Fruit fly (Drosophila melanogaster) whole organism, embryonic: ENCODE data around the gene Pxd.

Source experiments
- B-H1 ChIP-seq: fragments of 200-800 bp; sonication (Bioruptor generic); IDR thresholded peaks from 3 replicates; pipeline ENCODE4 v1.3.6; 2022; ENCODE audit warnings: missing biosample characterization, missing genetic modification characterization
- CG10959 ChIP-seq: fragments of 200-800 bp; sonication (Bioruptor generic); IDR thresholded peaks from 2 replicates; pipeline ENCODE4 v1.3.6; 2022; ENCODE audit warnings: missing biosample characterization, missing genetic modification characterization
- CG10979 ChIP-seq: fragments of 200-800 bp; sonication (Bioruptor generic); optimal IDR thresholded peaks from 2 replicates; lab custom pipeline; 2018; ENCODE audit warnings: missing biosample characterization, mild to moderate bottlenecking, missing genetic modification characterization, moderate library complexity
- CG11085 ChIP-seq: fragments of 200-800 bp; sonication (Bioruptor generic); IDR thresholded peaks from 2 replicates; pipeline ENCODE4 v1.3.6; 2022; ENCODE audit warnings: missing biosample characterization, missing genetic modification characterization
- CG1233 ChIP-seq: fragments of 200-800 bp; sonication (Bioruptor generic); optimal IDR thresholded peaks from 4 replicates; lab custom pipeline; 2018; ENCODE audit warnings: missing biosample characterization, mild to moderate bottlenecking, missing genetic modification characterization
- CG13296 ChIP-seq: fragments of 200-800 bp; sonication (Bioruptor generic); optimal IDR thresholded peaks from 3 replicates; lab custom pipeline; 2018; ENCODE audit warnings: missing biosample characterization, mild to moderate bottlenecking, missing genetic modification characterization
- CG14710 ChIP-seq: fragments of 200-800 bp; sonication (Bioruptor generic); optimal IDR thresholded peaks from 3 replicates; lab custom pipeline; 2019; ENCODE audit warnings: missing biosample characterization, mild to moderate bottlenecking, missing genetic modification characterization, moderate library complexity
- CG15011 ChIP-seq: fragments of 200-800 bp; sonication (Bioruptor generic); optimal IDR thresholded peaks from 3 replicates; lab custom pipeline; 2018; ENCODE audit warnings: missing biosample characterization, mild to moderate bottlenecking, missing genetic modification characterization
- CG15514 ChIP-seq: fragments of 200-800 bp; sonication (Bioruptor generic); optimal IDR thresholded peaks from 3 replicates; lab custom pipeline; 2017; ENCODE audit warnings: missing biosample characterization, missing genetic modification characterization, mild to moderate bottlenecking, moderate library complexity, missing genetic modification reagents
- CG15696 ChIP-seq: fragments of 200-800 bp; sonication (Bioruptor generic); optimal IDR thresholded peaks from 2 replicates; lab custom pipeline; 2019; ENCODE audit warnings: missing biosample characterization, mild to moderate bottlenecking, missing genetic modification characterization, moderate library complexity
- CG17385 ChIP-seq: fragments of 200-800 bp; sonication (Bioruptor generic); optimal IDR thresholded peaks from 3 replicates; lab custom pipeline; 2018; ENCODE audit warnings: missing biosample characterization, mild to moderate bottlenecking, missing genetic modification characterization
- CG18476 ChIP-seq: fragments of 200-800 bp; sonication (Bioruptor generic); optimal IDR thresholded peaks from 2 replicates; lab custom pipeline; 2016; ENCODE audit warnings: missing biosample characterization, mild to moderate bottlenecking, missing genetic modification characterization
- CG2889 ChIP-seq: fragments of 200-800 bp; sonication (Bioruptor generic); IDR thresholded peaks from 3 replicates; pipeline ENCODE4 v1.3.6; 2022; ENCODE audit warnings: missing biosample characterization, missing genetic modification characterization
- CG3163 ChIP-seq: fragments of 200-800 bp; sonication (Bioruptor generic); optimal IDR thresholded peaks from 3 replicates; lab custom pipeline; 2016; ENCODE audit warnings: missing biosample characterization, missing genetic modification characterization
- CG32772 ChIP-seq: fragments of 200-800 bp; sonication (Bioruptor generic); IDR thresholded peaks from 2 replicates; pipeline ENCODE4 v1.3.6; 2022; ENCODE audit warnings: missing biosample characterization, missing genetic modification characterization
- CG33557 ChIP-seq: fragments of 200-800 bp; sonication (Bioruptor generic); optimal IDR thresholded peaks from 2 replicates; lab custom pipeline; 2019; ENCODE audit warnings: missing biosample characterization, mild to moderate bottlenecking, missing genetic modification characterization, moderate library complexity
- CG5245 ChIP-seq: fragments of 200-800 bp; sonication (Bioruptor generic); optimal IDR thresholded peaks from 3 replicates; lab custom pipeline; 2016; ENCODE audit warnings: missing biosample characterization, missing genetic modification characterization
- CG7987 ChIP-seq: fragments of 200-800 bp; sonication (Bioruptor generic); optimal IDR thresholded peaks from 2 replicates; lab custom pipeline; 2018; ENCODE audit warnings: missing biosample characterization, mild to moderate bottlenecking, missing genetic modification characterization, moderate library complexity
- CG9609 ChIP-seq: fragments of 200-800 bp; sonication (Bioruptor generic); optimal IDR thresholded peaks from 3 replicates; lab custom pipeline; 2016; ENCODE audit warnings: missing biosample characterization, missing genetic modification characterization
- CHES-1-like ChIP-seq: fragments of 200-800 bp; sonication (Bioruptor generic); optimal IDR thresholded peaks from 2 replicates; lab custom pipeline; 2016; ENCODE audit warnings: missing biosample characterization, missing genetic modification characterization
- Dad ChIP-seq: fragments of 200-800 bp; sonication (Bioruptor generic); optimal IDR thresholded peaks from 3 replicates; lab custom pipeline; 2016; ENCODE audit warnings: missing biosample characterization, missing genetic modification characterization
- Doc3 ChIP-seq: fragments of 200-800 bp; sonication (Bioruptor generic); IDR thresholded peaks from 3 replicates; pipeline ENCODE4 v1.3.6; 2022; ENCODE audit warnings: missing biosample characterization, missing genetic modification characterization; ENCODE audit not compliant: partially characterized antibody
- ERR ChIP-seq: fragments of 200-800 bp; sonication (Bioruptor generic); optimal IDR thresholded peaks from 2 replicates; lab custom pipeline; 2016; ENCODE audit warnings: missing biosample characterization, missing genetic modification characterization
- Fer2 ChIP-seq: fragments of 200-800 bp; sonication (Bioruptor generic); optimal IDR thresholded peaks from 2 replicates; lab custom pipeline; 2018; ENCODE audit warnings: missing biosample characterization, mild to moderate bottlenecking, missing genetic modification characterization, moderate library complexity
- Max ChIP-seq: fragments of 200-800 bp; sonication (Bioruptor generic); optimal IDR thresholded peaks from 2 replicates; lab custom pipeline; 2016; ENCODE audit warnings: missing biosample characterization, mild to moderate bottlenecking, missing genetic modification characterization
- NfI ChIP-seq: fragments of 200-800 bp; sonication (Bioruptor generic); optimal IDR thresholded peaks from 3 replicates; lab custom pipeline; 2018; ENCODE audit warnings: missing biosample characterization, mild to moderate bottlenecking, missing genetic modification characterization, moderate library complexity
- Pdp1 ChIP-seq, 2 experiments: fragments of 200-800 bp; sonication (Bioruptor generic); optimal IDR thresholded peaks; 3 replicates each; lab custom pipeline; 2016; ENCODE audit warnings: missing biosample characterization in 2 of 2, missing genetic modification characterization in 2 of 2, mild to moderate bottlenecking in 1 of 2, moderate library complexity in 1 of 2
- TFAM ChIP-seq: fragments of 200-800 bp; sonication (Bioruptor generic); optimal IDR thresholded peaks from 2 replicates; lab custom pipeline; 2017; ENCODE audit warnings: missing biosample characterization, missing genetic modification characterization, inconsistent platforms
- Taf1 ChIP-seq: fragments of 200-800 bp; sonication (Bioruptor generic); IDR thresholded peaks from 2 replicates; pipeline ENCODE4 v1.3.6; 2022; ENCODE audit warnings: missing biosample characterization, missing genetic modification characterization
- abd-A ChIP-seq: fragments of 200-800 bp; sonication (Bioruptor generic); optimal IDR thresholded peaks from 3 replicates; lab custom pipeline; 2019; ENCODE audit warnings: missing biosample characterization, mild to moderate bottlenecking, missing genetic modification characterization, moderate library complexity
- ara ChIP-seq: fragments of 200-800 bp; sonication (Bioruptor generic); IDR thresholded peaks from 2 replicates; pipeline ENCODE4 v1.3.6; 2022; ENCODE audit warnings: missing biosample characterization, missing genetic modification characterization
- ato ChIP-seq: fragments of 200-800 bp; sonication (Bioruptor generic); IDR thresholded peaks from 2 replicates; pipeline ENCODE4 v1.3.6; 2022; ENCODE audit warnings: missing biosample characterization, missing genetic modification characterization; ENCODE audit not compliant: partially characterized antibody
- az2 ChIP-seq: fragments of 200-800 bp; sonication (Bioruptor generic); optimal IDR thresholded peaks from 3 replicates; lab custom pipeline; 2016; ENCODE audit warnings: missing biosample characterization, missing genetic modification characterization
- bsh ChIP-seq, 2 experiments: fragments of 200-800 bp; sonication (Bioruptor generic); optimal IDR thresholded peaks; 2 replicates each; lab custom pipeline; 2017 to 2018; ENCODE audit warnings: mild to moderate bottlenecking in 2 of 2, missing biosample characterization in 2 of 2, missing genetic modification characterization in 2 of 2, moderate library complexity in 1 of 2
- cad ChIP-seq: fragments of >200 bp; optimal IDR thresholded peaks from 2 replicates; lab custom pipeline; 2017; ENCODE audit warnings: missing biosample characterization, missing genetic modification characterization
- crc ChIP-seq: fragments of 200-800 bp; sonication (Bioruptor generic); optimal IDR thresholded peaks from 2 replicates; lab custom pipeline; 2016; ENCODE audit warnings: missing biosample characterization, missing genetic modification characterization
- cwo ChIP-seq: fragments of 200-800 bp; sonication (Bioruptor generic); optimal IDR thresholded peaks from 3 replicates; lab custom pipeline; 2017; ENCODE audit warnings: missing biosample characterization, missing genetic modification characterization, mild to moderate bottlenecking, moderate library complexity, missing genetic modification reagents
- exex ChIP-seq: fragments of 200-800 bp; sonication (Bioruptor generic); optimal IDR thresholded peaks from 4 replicates; lab custom pipeline; 2018; ENCODE audit warnings: missing biosample characterization, mild to moderate bottlenecking, missing genetic modification characterization, moderate library complexity
- grau ChIP-seq: fragments of 200-800 bp; optimal IDR thresholded peaks from 3 replicates; lab custom pipeline; 2019; ENCODE audit warnings: missing biosample characterization, mild to moderate bottlenecking, missing genetic modification characterization, moderate library complexity
- her ChIP-seq: fragments of 200-800 bp; sonication (Bioruptor generic); optimal IDR thresholded peaks from 2 replicates; lab custom pipeline; 2016; ENCODE audit warnings: missing biosample characterization, missing genetic modification characterization
- lab ChIP-seq: fragments of 200-800 bp; sonication (Bioruptor generic); optimal IDR thresholded peaks from 3 replicates; lab custom pipeline; 2017; ENCODE audit warnings: missing biosample characterization, missing genetic modification characterization, mild to moderate bottlenecking, moderate library complexity, missing genetic modification reagents
- lilli ChIP-seq: fragments of 200-800 bp; sonication (Bioruptor generic); optimal IDR thresholded peaks from 3 replicates; lab custom pipeline; 2016; ENCODE audit warnings: missing biosample characterization, missing genetic modification characterization
- lov ChIP-seq, 2 experiments: fragments of 200-800 bp in 1 of 2; fragments of >200 bp in 1 of 2; sonication (Bioruptor generic) in 1 of 2; IDR thresholded peaks in 1 of 2; optimal IDR thresholded peaks in 1 of 2; 2 replicates in 1 of 2; 3 replicates in 1 of 2; pipeline versions ENCODE4 v1.3.6 to Lab custom; 2017 to 2022; ENCODE audit warnings: missing biosample characterization in 1 of 2, missing genetic modification characterization in 1 of 2
- org-1 ChIP-seq: fragments of 200-800 bp; sonication (Bioruptor generic); optimal IDR thresholded peaks from 2 replicates; lab custom pipeline; 2017; ENCODE audit warnings: missing biosample characterization, missing genetic modification characterization
- rib ChIP-seq: fragments of 200-800 bp; sonication (Bioruptor generic); IDR thresholded peaks from 2 replicates; pipeline ENCODE4 v1.3.6; 2022; ENCODE audit warnings: missing biosample characterization, missing genetic modification characterization
- sens ChIP-seq: fragments of 200-800 bp; sonication (Bioruptor generic); peaks from one replicate; lab custom pipeline; 2016; ENCODE audit warnings: missing biosample characterization, missing genetic modification characterization
- slou ChIP-seq: fragments of 200-800 bp; sonication (Bioruptor generic); optimal IDR thresholded peaks from 3 replicates; lab custom pipeline; 2016; ENCODE audit warnings: missing biosample characterization, missing genetic modification characterization
- tio ChIP-seq: fragments of 200-800 bp; sonication (Bioruptor generic); optimal IDR thresholded peaks from 2 replicates; lab custom pipeline; 2017; ENCODE audit warnings: missing biosample characterization, missing genetic modification characterization, inconsistent platforms
- zfh2 ChIP-seq: fragments of 200-800 bp; sonication (Bioruptor generic); optimal IDR thresholded peaks from 2 replicates; lab custom pipeline; 2016; ENCODE audit warnings: missing biosample characterization, missing genetic modification characterization

Pxd gene

dm6 chr3R:17042838-17043569, 28.6 kb downstream of the Pxd start, which contains the start of the genes bdwf and Patr-1 (continued):
- no peak for TF ChIP-seq her (GFP tag; lab: Kevin White, UChicago)
- no peak for TF ChIP-seq CG10979 (tag; lab: Kevin White, UChicago)
- no peak for TF ChIP-seq cwo (GFP tag; lab: Kevin White, UChicago)
- TF ChIP-seq CG32772 (GFP tag; lab: Robert Waterston, UW): no peak
- TF ChIP-seq TFAM: no peak
- TF ChIP-seq rib (GFP tag; lab: Robert Waterston, UW): no peak
- no peak for TF ChIP-seq CG2889 (GFP tag; lab: Robert Waterston, UW)
- TF ChIP-seq zfh2 (GFP tag; lab: Kevin White, UChicago): peak; percentile 2
- no peak for TF ChIP-seq CG11085 (GFP tag; lab: Robert Waterston, UW)
- no peak for TF ChIP-seq B-H1
- TF ChIP-seq lov (optimal IDR thresholded peaks at IDR 0.05; lab: Kevin White, UChicago): no peak
- no peak for TF ChIP-seq lov (GFP tag; IDR thresholded peaks at IDR 0.05; lab: Robert Waterston, UW)
- TF ChIP-seq exex (tag; lab: Kevin White, UChicago): peak; percentile 50
- TF ChIP-seq CG10959 (GFP tag; lab: Robert Waterston, UW): no peak
- TF ChIP-seq Pdp1 (GFP tag; optimal IDR thresholded peaks at IDR 0.05; lab: Kevin White, UChicago): peak in 1 of 2 experiments; percentile 17
- no peak for TF ChIP-seq CG33557 (GFP tag; lab: Kevin White, UChicago)
- peak; percentile 20 for TF ChIP-seq grau (tag; lab: Kevin White, UChicago)
- peak; percentile 69 for TF ChIP-seq CG14710 (tag; lab: Kevin White, UChicago)
- peak; percentile 81 for TF ChIP-seq sens (GFP tag; lab: Kevin White, UChicago)
- TF ChIP-seq CG7987 (GFP tag; lab: Kevin White, UChicago): no peak
- no peak for TF ChIP-seq Fer2 (tag; lab: Kevin White, UChicago)
- TF ChIP-seq CG15514 (GFP tag; lab: Kevin White, UChicago): peak; percentile 99
- peak; percentile 9 for TF ChIP-seq Dad
- TF ChIP-seq abd-A (tag; lab: Kevin White, UChicago): no peak
- no peak for TF ChIP-seq CG15011
- TF ChIP-seq CG9609: no peak
- TF ChIP-seq lab (GFP tag; lab: Kevin White, UChicago): no peak
- no peak for TF ChIP-seq Taf1
- TF ChIP-seq CHES-1-like (GFP tag; lab: Kevin White, UChicago): no peak
- TF ChIP-seq CG17385 (GFP tag; lab: Kevin White, UChicago): no peak
- TF ChIP-seq az2 (GFP tag; lab: Kevin White, UChicago): peak; percentile 7
- TF ChIP-seq CG3163 (GFP tag; lab: Kevin White, UChicago): no peak
- TF ChIP-seq CG13296 (GFP tag; lab: Kevin White, UChicago): no peak
- no peak for TF ChIP-seq ERR (GFP tag; lab: Kevin White, UChicago)
- no peak for TF ChIP-seq CG15696 (tag; lab: Kevin White, UChicago)
- no peak for TF ChIP-seq CG5245 (GFP tag; lab: Kevin White, UChicago)
- no peak for TF ChIP-seq crc (GFP tag; lab: Kevin White, UChicago)
- TF ChIP-seq tio (GFP tag; lab: Kevin White, UChicago): no peak
- peak; percentile 80; the same call in 1 of the 2 replicates for TF ChIP-seq ato
- no peak for TF ChIP-seq NfI (GFP tag; lab: Kevin White, UChicago)
- no peak for TF ChIP-seq ara (GFP tag; lab: Robert Waterston, UW)
- TF ChIP-seq CG1233 (GFP tag; lab: Kevin White, UChicago): peak; percentile 33
- TF ChIP-seq lilli (GFP tag; lab: Kevin White, UChicago): peak; percentile 37
- peak; percentile 17 for TF ChIP-seq CG18476 (GFP tag; lab: Kevin White, UChicago)
- TF ChIP-seq Doc3 (GFP tag; lab: Robert Waterston, UW): peak; percentile 85
- peak; percentile 16 for TF ChIP-seq slou
- no peak for TF ChIP-seq bsh (GFP tag; optimal IDR thresholded peaks at IDR 0.05; lab: Kevin White, UChicago)
- no peak for TF ChIP-seq cad
- TF ChIP-seq Max: no peak
- TF ChIP-seq org-1 (GFP tag; lab: Kevin White, UChicago): no peak
